Fruit fly (Drosophila melanogaster): Measurements from ENCODE around the gene CG14926.

The CG14926 gene

dm6 chr2L:11358448-11359099, 15.5 kb upstream of the CG14926 start, which contains the start of gene salr (continued):
- TF ChIP-seq ab (GFP tag; optimal IDR thresholded peaks at IDR 0.05) (no peak), vnd (GFP tag; IDR thresholded peaks at IDR 0.05; ENCODE audit: partially characterized antibody) (no peak), CG6683 (GFP tag; optimal IDR thresholded peaks at IDR 0.05) (no peak), CG12299 (tag; optimal IDR thresholded peaks at IDR 0.05) (no peak), pros (GFP tag; optimal IDR thresholded peaks at IDR 0.05) (peak; percentile 25), CG1832 (GFP tag; optimal IDR thresholded peaks at IDR 0.05) (peak; percentile 64), maf-S (GFP tag; optimal IDR thresholded peaks at IDR 0.05) (no peak), Nf-YC (tag; optimal IDR thresholded peaks at IDR 0.05) (peak; percentile 88), toy (GFP tag; IDR thresholded peaks at IDR 0.05) (no peak), D19A (tag; optimal IDR thresholded peaks at IDR 0.05) (no peak), jing (GFP tag; optimal IDR thresholded peaks at IDR 0.05) (peak; percentile 7), cg (GFP tag; optimal IDR thresholded peaks at IDR 0.05) (peak; percentile 61), Bgb (GFP tag; IDR thresholded peaks at IDR 0.05; ENCODE audit: partially characterized antibody) (peak; percentile 33; the same call in 1 of the 2 replicates), dati (GFP tag; IDR thresholded peaks at IDR 0.05) (no peak), CG1792 (GFP tag; optimal IDR thresholded peaks at IDR 0.05) (no peak), Vsx1 (GFP tag; optimal IDR thresholded peaks at IDR 0.05) (no peak), Rx (GFP tag; IDR thresholded peaks at IDR 0.05) (no peak), chinmo (GFP tag; IDR thresholded peaks at IDR 0.05; ENCODE audit: partially characterized antibody) (peak; percentile 79; the same call in 1 of the 4 replicates), cas (GFP tag; IDR thresholded peaks at IDR 0.05) (no peak), Adf1 (GFP tag; IDR thresholded peaks at IDR 0.05) (peak; percentile 88)

dm6 chr2L:11356918-11357317, 13.8 kb upstream of the CG14926 start:
- TF ChIP-seq CG6813 (GFP tag; optimal IDR thresholded peaks at IDR 0.05) (no peak), Poxn (GFP tag; IDR thresholded peaks at IDR 0.05) (no peak), Nf-YB (GFP tag; optimal IDR thresholded peaks at IDR 0.05) (peak; percentile 31), Nf-YC (tag; optimal IDR thresholded peaks at IDR 0.05) (peak; percentile 37), Blimp-1 (GFP tag; optimal IDR thresholded peaks at IDR 0.05) (peak; percentile 9), CG10565 (GFP tag; optimal IDR thresholded peaks at IDR 0.05) (no peak), CG9876 (GFP tag; optimal IDR thresholded peaks at IDR 0.05) (no peak), Awh (GFP tag; IDR thresholded peaks at IDR 0.05) (0 out of 2 replicates have a peak, but pooled peaks have one; percentile 29), vvl (GFP tag; IDR thresholded peaks at IDR 0.05) (peak; percentile 86; the same call in 1 of the 2 replicates), sqz (GFP tag; optimal IDR thresholded peaks at IDR 0.05) (peak; percentile 34), jing (GFP tag; optimal IDR thresholded peaks at IDR 0.05) (no peak), sob (GFP tag; IDR thresholded peaks at IDR 0.05) (no peak), gfzf (GFP tag; optimal IDR thresholded peaks at IDR 0.05) (no peak), Stat92E (GFP tag; optimal IDR thresholded peaks at IDR 0.05) (peak in 1 of 3 experiments; percentile 26), abd-A (tag; optimal IDR thresholded peaks at IDR 0.05) (peak; percentile 87)

- peak; percentile 51; the same call in 1 of the 2 replicates for TF ChIP-seq CG4360 (GFP tag; IDR thresholded peaks at IDR 0.05)
- 0 out of 3 replicates have a peak, but pooled peaks have one; percentile 18 for TF ChIP-seq CG2199 (GFP tag; IDR thresholded peaks at IDR 0.05)
- no peak for TF ChIP-seq gro (GFP tag; optimal IDR thresholded peaks at IDR 0.05)
- TF ChIP-seq twi (tag; optimal IDR thresholded peaks at IDR 0.05), result peak; percentile 27
- no peak for TF ChIP-seq grau (tag; optimal IDR thresholded peaks at IDR 0.05)
- peak; percentile 4 for TF ChIP-seq CG8924 (tag; optimal IDR thresholded peaks at IDR 0.05)
- no peak for TF ChIP-seq CG34224 (GFP tag; IDR thresholded peaks at IDR 0.05; ENCODE audit: partially characterized antibody)
- TF ChIP-seq dmrt11E (tag; optimal IDR thresholded peaks at IDR 0.05), result peak; percentile 57
- TF ChIP-seq seq (GFP tag; IDR thresholded peaks at IDR 0.05), result no peak
- TF ChIP-seq disco-r (GFP tag; optimal IDR thresholded peaks at IDR 0.05), result no peak
- TF ChIP-seq Hr78 (GFP tag; optimal IDR thresholded peaks at IDR 0.05), result peak in 1 of 2 experiments; percentile 91
- no peak for TF ChIP-seq CG14050 (GFP tag; IDR thresholded peaks at IDR 0.05)
- TF ChIP-seq crol (GFP tag; IDR thresholded peaks at IDR 0.05), result 0 out of 2 replicates have a peak, but pooled peaks have one; percentile 11
- TF ChIP-seq Dip3 (GFP tag; optimal IDR thresholded peaks at IDR 0.05), result no peak
Measured at dm6 chr2L:11347052-11347758, 4.1 kb upstream of the CG14926 start.
